Worm (Caenorhabditis elegans): Measurements from ENCODE around the gene srx-130.

ce11 chrV:13840909-13841308, 2.3 kb upstream of the srx-130 start, which contains the start of gene srx-17:
- TF ChIP-seq W03F9.2 (tag; optimal IDR thresholded peaks at IDR 0.05) (no peak), him-1 (tag; optimal IDR thresholded peaks at IDR 0.05) (no peak), dao-5 (tag; optimal IDR thresholded peaks at IDR 0.05) (no peak)

All from whole organism, L4/young adult.